Fruit fly (Drosophila melanogaster): ENCODE results near the gene CG10226.

dm6 chr3L:6275487-6275886 lies 35.6 kb upstream of the CG10226 start, which contains the start of gene CG43168:
- no peak for TF ChIP-seq insv (optimal IDR thresholded peaks at IDR 0.05)
- no peak for TF ChIP-seq h (optimal IDR thresholded peaks at IDR 0.05)
- no peak for TF ChIP-seq ttk (optimal IDR thresholded peaks at IDR 0.05)

All from Kc167 (cell line).